Worm (Caenorhabditis elegans): ENCODE data around the gene C06H5.14.

DNA sequence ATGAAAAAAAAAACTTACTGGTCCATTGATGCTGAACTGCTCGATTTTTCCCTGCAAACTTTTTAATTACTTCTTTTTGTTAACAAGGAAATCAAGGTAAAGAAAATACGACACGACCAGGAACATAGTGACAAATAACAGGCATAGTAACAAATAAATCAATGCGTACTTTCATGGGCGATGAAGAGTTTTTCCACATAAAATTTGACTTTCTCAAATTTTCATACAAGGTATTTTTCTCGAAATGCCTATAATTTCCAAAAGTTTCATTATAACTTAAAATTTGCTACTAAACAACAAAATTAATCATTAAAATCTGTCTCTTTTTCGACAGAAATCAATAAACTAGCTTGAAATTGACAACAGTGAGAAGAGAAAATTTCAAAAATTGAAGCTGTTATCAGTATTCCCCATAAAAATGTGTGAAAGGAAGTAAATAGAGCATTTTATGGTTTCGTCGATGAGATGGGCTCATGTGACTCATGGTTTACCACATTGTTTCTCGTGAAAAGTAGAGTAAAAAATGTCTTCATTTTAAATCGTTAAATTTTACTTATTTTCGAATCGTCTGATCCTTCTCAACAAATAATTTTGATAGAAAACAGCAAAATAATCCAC, 7.1 kb upstream of the C06H5.14 start, which contains the start of gene fbxa-156:
- TF ChIP-seq flt-1 (GFP tag; IDR thresholded peaks at IDR 0.05) = no peak
- no peak for TF ChIP-seq tbx-11 (GFP tag; IDR thresholded peaks at IDR 0.05)
- no peak for TF ChIP-seq ama-1 (optimal IDR thresholded peaks at IDR 0.05)
- TF ChIP-seq ceh-36 (tag; optimal IDR thresholded peaks at IDR 0.05) = no peak
- no peak for TF ChIP-seq pes-1 (GFP tag; IDR thresholded peaks at IDR 0.05)
- TF ChIP-seq F13C5.2 (tag; optimal IDR thresholded peaks at IDR 0.05) = no peak
- no peak for TF ChIP-seq B0310.2 (tag; optimal IDR thresholded peaks at IDR 0.05)
- no peak for TF ChIP-seq hmg-4 (GFP tag; optimal IDR thresholded peaks at IDR 0.05)
- no peak for TF ChIP-seq hnd-1 (tag; optimal IDR thresholded peaks at IDR 0.05)
- no peak for TF ChIP-seq sea-1 (GFP tag; conservative IDR thresholded peaks at IDR 0.05)
